Fruit fly (Drosophila melanogaster) whole organism, embryonic: Measurements from ENCODE around the gene Osi16.

Experiments
- BEAF-32 ChIP-seq: fragments of 200-800 bp; sonication (Bioruptor generic); optimal IDR thresholded peaks from 3 replicates; lab custom pipeline; 2017; ENCODE audit warnings: missing biosample characterization, missing genetic modification characterization, mild to moderate bottlenecking, moderate library complexity, missing genetic modification reagents
- CG10209 ChIP-seq: fragments of 200-800 bp; sonication (Bioruptor generic); optimal IDR thresholded peaks from 3 replicates; lab custom pipeline; 2017; ENCODE audit warnings: missing biosample characterization, mild to moderate bottlenecking, missing genetic modification characterization, missing genetic modification reagents
- CG10267 ChIP-seq: fragments of 200-800 bp; sonication (Bioruptor generic); optimal IDR thresholded peaks from 2 replicates; lab custom pipeline; 2018; ENCODE audit warnings: missing biosample characterization, mild to moderate bottlenecking, missing genetic modification characterization, moderate library complexity
- CG10431 ChIP-seq: fragments of 200-800 bp; sonication (Bioruptor generic); optimal IDR thresholded peaks from 3 replicates; lab custom pipeline; 2018; ENCODE audit warnings: missing biosample characterization, mild to moderate bottlenecking, missing genetic modification characterization
- CG11093 ChIP-seq: fragments of 200-800 bp; sonication (Bioruptor generic); IDR thresholded peaks from 3 replicates; pipeline ENCODE4 v1.3.6; 2022; ENCODE audit warnings: missing biosample characterization, missing genetic modification characterization
- CG11504 ChIP-seq: fragments of 200-800 bp; sonication (Bioruptor generic); optimal IDR thresholded peaks from 3 replicates; lab custom pipeline; 2019; ENCODE audit warnings: missing biosample characterization, mild to moderate bottlenecking, missing genetic modification characterization, moderate library complexity
- CG12299 ChIP-seq: fragments of 200-800 bp; sonication (Bioruptor generic); optimal IDR thresholded peaks from 2 replicates; lab custom pipeline; 2018; ENCODE audit warnings: missing biosample characterization, mild to moderate bottlenecking, missing genetic modification characterization
- CG1233 ChIP-seq: fragments of 200-800 bp; sonication (Bioruptor generic); optimal IDR thresholded peaks from 4 replicates; lab custom pipeline; 2018; ENCODE audit warnings: missing biosample characterization, mild to moderate bottlenecking, missing genetic modification characterization
- CG13296 ChIP-seq: fragments of 200-800 bp; sonication (Bioruptor generic); optimal IDR thresholded peaks from 3 replicates; lab custom pipeline; 2018; ENCODE audit warnings: missing biosample characterization, mild to moderate bottlenecking, missing genetic modification characterization
- CG14860 ChIP-seq: fragments of 200-800 bp; sonication (Bioruptor generic); IDR thresholded peaks from 3 replicates; pipeline ENCODE4 v1.3.6; 2022; ENCODE audit warnings: missing biosample characterization, missing genetic modification characterization; ENCODE audit not compliant: partially characterized antibody
- CG15269 ChIP-seq: fragments of 200-800 bp; sonication (Bioruptor generic); optimal IDR thresholded peaks from 2 replicates; lab custom pipeline; 2018; ENCODE audit warnings: missing biosample characterization, mild to moderate bottlenecking, missing genetic modification characterization, moderate library complexity
- CG17829 ChIP-seq: fragments of 200-800 bp; optimal IDR thresholded peaks from 2 replicates; lab custom pipeline; 2019; ENCODE audit warnings: missing biosample characterization, mild to moderate bottlenecking, missing genetic modification characterization, moderate library complexity
- CG18262 ChIP-seq: fragments of 200-800 bp; optimal IDR thresholded peaks from 3 replicates; lab custom pipeline; 2019; ENCODE audit warnings: missing biosample characterization, mild to moderate bottlenecking, missing genetic modification characterization, moderate library complexity
- CG2678 ChIP-seq: fragments of 200-800 bp; sonication (Bioruptor generic); optimal IDR thresholded peaks from 3 replicates; lab custom pipeline; 2019; ENCODE audit warnings: missing biosample characterization, mild to moderate bottlenecking, missing genetic modification characterization, moderate library complexity
- CG2712 ChIP-seq: fragments of 200-800 bp; optimal IDR thresholded peaks from 3 replicates; lab custom pipeline; 2019; ENCODE audit warnings: missing biosample characterization, mild to moderate bottlenecking, missing genetic modification characterization, moderate library complexity
- CG30403 ChIP-seq: fragments of 200-800 bp; sonication (Bioruptor generic); optimal IDR thresholded peaks from 3 replicates; lab custom pipeline; 2016; ENCODE audit warnings: missing biosample characterization, missing genetic modification characterization
- CG31441 ChIP-seq: fragments of 200-800 bp; sonication (Bioruptor generic); IDR thresholded peaks from 2 replicates; pipeline ENCODE4 v1.3.6; 2022; ENCODE audit warnings: missing biosample characterization, missing genetic modification characterization
- CG4424 ChIP-seq: fragments of 200-800 bp; sonication (Bioruptor generic); optimal IDR thresholded peaks from 3 replicates; lab custom pipeline; 2016; ENCODE audit warnings: missing biosample characterization, missing genetic modification characterization
- CG5245 ChIP-seq: fragments of 200-800 bp; sonication (Bioruptor generic); optimal IDR thresholded peaks from 3 replicates; lab custom pipeline; 2016; ENCODE audit warnings: missing biosample characterization, missing genetic modification characterization
- CG6689 ChIP-seq: fragments of 200-800 bp; sonication (Bioruptor generic); IDR thresholded peaks from 2 replicates; pipeline ENCODE4 v1.3.6; 2022; ENCODE audit warnings: missing biosample characterization, missing genetic modification characterization
- CG6791 ChIP-seq: fragments of 200-800 bp; sonication (Bioruptor generic); IDR thresholded peaks from 3 replicates; pipeline ENCODE4 v1.3.6; 2022; ENCODE audit warnings: missing biosample characterization, missing genetic modification characterization; ENCODE audit not compliant: partially characterized antibody
- CG7839 ChIP-seq: fragments of 200-800 bp; sonication (Bioruptor generic); optimal IDR thresholded peaks from 3 replicates; lab custom pipeline; 2018; ENCODE audit warnings: missing biosample characterization, mild to moderate bottlenecking, missing genetic modification characterization, moderate library complexity
- CG8388 ChIP-seq: fragments of 200-800 bp; sonication (Bioruptor generic); optimal IDR thresholded peaks from 2 replicates; lab custom pipeline; 2019; ENCODE audit warnings: missing biosample characterization, mild to moderate bottlenecking, missing genetic modification characterization, moderate library complexity
- CG8765 ChIP-seq: fragments of 200-800 bp; sonication (Bioruptor generic); IDR thresholded peaks from 2 replicates; pipeline ENCODE4 v1.3.6; 2022; ENCODE audit warnings: missing biosample characterization, missing genetic modification characterization
- CG8944 ChIP-seq: fragments of 200-800 bp; sonication (Bioruptor generic); optimal IDR thresholded peaks from 3 replicates; lab custom pipeline; 2016; ENCODE audit warnings: missing biosample characterization, missing genetic modification characterization
- CG9932 ChIP-seq: fragments of 200-800 bp; sonication (Bioruptor generic); IDR thresholded peaks from 2 replicates; pipeline ENCODE4 v1.3.6; 2022; ENCODE audit warnings: missing biosample characterization, missing genetic modification characterization
- Dp ChIP-seq: fragments of 200-800 bp; sonication (Bioruptor generic); optimal IDR thresholded peaks from 2 replicates; lab custom pipeline; 2018; ENCODE audit warnings: missing biosample characterization, mild to moderate bottlenecking, missing genetic modification characterization, moderate library complexity
- Drgx ChIP-seq: fragments of 200-800 bp; sonication (Bioruptor generic); IDR thresholded peaks from 2 replicates; pipeline ENCODE4 v1.3.6; 2022; ENCODE audit warnings: missing biosample characterization, missing genetic modification characterization
- HLH3B ChIP-seq: fragments of 200-800 bp; sonication (Bioruptor generic); IDR thresholded peaks from 2 replicates; pipeline ENCODE4 v1.3.6; 2022; ENCODE audit warnings: missing biosample characterization, missing genetic modification characterization
- Hmx ChIP-seq: fragments of 200-800 bp; sonication (Bioruptor generic); optimal IDR thresholded peaks from 2 replicates; lab custom pipeline; 2016; ENCODE audit warnings: missing biosample characterization, missing genetic modification characterization
- Lpt ChIP-seq: fragments of >200 bp; optimal IDR thresholded peaks from 2 replicates; lab custom pipeline; 2018; ENCODE audit warnings: missing biosample characterization, missing genetic modification characterization
- Oli ChIP-seq: fragments of 200-800 bp; sonication (Bioruptor generic); optimal IDR thresholded peaks from 2 replicates; lab custom pipeline; 2018; ENCODE audit warnings: missing biosample characterization, mild to moderate bottlenecking, missing genetic modification characterization, moderate library complexity
- Sin3A ChIP-seq: fragments of >200 bp; optimal IDR thresholded peaks from 2 replicates; lab custom pipeline; 2018
- bcd ChIP-seq: fragments of 200-800 bp; sonication (Bioruptor generic); optimal IDR thresholded peaks from 2 replicates; lab custom pipeline; 2017; ENCODE audit warnings: missing biosample characterization, mild to moderate bottlenecking, missing genetic modification characterization
- bsh ChIP-seq, 2 experiments: fragments of 200-800 bp; sonication (Bioruptor generic); optimal IDR thresholded peaks; 2 replicates each; lab custom pipeline; 2017 to 2018; ENCODE audit warnings: mild to moderate bottlenecking in 2 of 2, missing biosample characterization in 2 of 2, missing genetic modification characterization in 2 of 2, moderate library complexity in 1 of 2
- ci ChIP-seq: fragments of 200-800 bp; sonication (Bioruptor generic); IDR thresholded peaks from 3 replicates; pipeline ENCODE4 v1.3.6; 2022; ENCODE audit warnings: missing biosample characterization, missing genetic modification characterization
- dmrt99B ChIP-seq: fragments of 200-800 bp; sonication (Bioruptor generic); optimal IDR thresholded peaks from 2 replicates; lab custom pipeline; 2018; ENCODE audit warnings: missing biosample characterization, mild to moderate bottlenecking, missing genetic modification characterization, moderate library complexity
- dysf ChIP-seq: fragments of 200-800 bp; sonication (Bioruptor generic); IDR thresholded peaks from 3 replicates; pipeline ENCODE4 v1.3.6; 2022; ENCODE audit warnings: missing biosample characterization, missing genetic modification characterization
- her ChIP-seq: fragments of 200-800 bp; sonication (Bioruptor generic); optimal IDR thresholded peaks from 2 replicates; lab custom pipeline; 2016; ENCODE audit warnings: missing biosample characterization, missing genetic modification characterization
- hkb ChIP-seq, 2 experiments: fragments of 200-800 bp in 1 of 2; fragments of >200 bp in 1 of 2; sonication (Bioruptor generic) in 1 of 2; IDR thresholded peaks in 1 of 2; optimal IDR thresholded peaks in 1 of 2; 2 replicates each; pipeline versions ENCODE4 v1.3.6 to Lab custom; 2017 to 2022; ENCODE audit warnings: missing biosample characterization in 1 of 2, missing genetic modification characterization in 1 of 2
- nau ChIP-seq: fragments of 200-800 bp; sonication (Bioruptor generic); optimal IDR thresholded peaks from 3 replicates; lab custom pipeline; 2017; ENCODE audit warnings: missing biosample characterization, mild to moderate bottlenecking, missing genetic modification characterization, missing genetic modification reagents
- nmo ChIP-seq: fragments of 200-800 bp; sonication (Bioruptor generic); optimal IDR thresholded peaks from 2 replicates; lab custom pipeline; 2018; ENCODE audit warnings: missing biosample characterization, mild to moderate bottlenecking, missing genetic modification characterization, moderate library complexity
- sd ChIP-seq: fragments of 200-800 bp; sonication (Bioruptor generic); optimal IDR thresholded peaks from 3 replicates; lab custom pipeline; 2018; ENCODE audit warnings: missing biosample characterization, mild to moderate bottlenecking, missing genetic modification characterization, moderate library complexity
- slbo ChIP-seq: fragments of 200-800 bp; sonication (Bioruptor generic); IDR thresholded peaks from 2 replicates; pipeline ENCODE4 v1.3.6; 2022; ENCODE audit warnings: missing biosample characterization, missing genetic modification characterization
- slp2 ChIP-seq: fragments of 200-800 bp; sonication (Bioruptor generic); optimal IDR thresholded peaks from 2 replicates; lab custom pipeline; 2016; ENCODE audit warnings: missing biosample characterization, missing genetic modification characterization
- tgo ChIP-seq: fragments of 200-800 bp; sonication (Bioruptor generic); IDR thresholded peaks from 3 replicates; pipeline ENCODE4 v1.3.6; 2022; ENCODE audit warnings: missing biosample characterization, missing genetic modification characterization
- tna ChIP-seq: fragments of 200-800 bp; sonication (Bioruptor generic); IDR thresholded peaks from 2 replicates; pipeline ENCODE4 v1.3.6; 2022; ENCODE audit warnings: missing biosample characterization, missing genetic modification characterization; ENCODE audit not compliant: partially characterized antibody
- unpg ChIP-seq: fragments of 200-800 bp; sonication (Bioruptor generic); optimal IDR thresholded peaks from 3 replicates; lab custom pipeline; 2018; ENCODE audit warnings: missing biosample characterization, mild to moderate bottlenecking, missing genetic modification characterization, moderate library complexity
- vfl ChIP-seq: fragments of 200-800 bp; sonication (Bioruptor generic); optimal IDR thresholded peaks from 2 replicates; lab custom pipeline; 2016; ENCODE audit warnings: missing biosample characterization, missing genetic modification characterization

Gene Osi16

dm6 chr3R:6351696-6352378 lies 46.8 kb downstream of the Osi16 start (continued):
- peak; percentile 12; the same call in 1 of the 3 replicates for TF ChIP-seq ci
- TF ChIP-seq CG9932 (GFP tag; lab: Robert Waterston, UW), result no peak
- no peak for TF ChIP-seq CG11093 (GFP tag; lab: Robert Waterston, UW)
- peak; percentile 41; the same call in 1 of the 2 replicates for TF ChIP-seq CG31441
- peak; percentile 14 for TF ChIP-seq CG10267 (tag; lab: Kevin White, UChicago)
- peak; percentile 47; the same call in 1 of the 3 replicates for TF ChIP-seq dysf
- TF ChIP-seq bsh (GFP tag; optimal IDR thresholded peaks at IDR 0.05; lab: Kevin White, UChicago), result peak; percentile 36 to 48
- peak; percentile 32 for TF ChIP-seq unpg (GFP tag; lab: Kevin White, UChicago)
- TF ChIP-seq slp2 (GFP tag; lab: Kevin White, UChicago), result peak; percentile 13
- TF ChIP-seq CG30403 (GFP tag; lab: Kevin White, UChicago), result peak; percentile 13
- TF ChIP-seq CG2712 (tag; lab: Kevin White, UChicago), result peak; percentile 51
- peak; percentile 60 for TF ChIP-seq dmrt99B (tag; lab: Kevin White, UChicago)
- TF ChIP-seq Oli (tag; lab: Kevin White, UChicago), result peak; percentile 35
- no peak for TF ChIP-seq CG8765 (GFP tag; lab: Robert Waterston, UW)
- TF ChIP-seq CG5245 (GFP tag; lab: Kevin White, UChicago), result no peak
- TF ChIP-seq tna (GFP tag; lab: Robert Waterston, UW), result peak; percentile 25; the same call in 1 of the 2 replicates
- TF ChIP-seq CG17829 (tag; lab: Kevin White, UChicago), result peak; percentile 36
- no peak for TF ChIP-seq CG10209
- TF ChIP-seq CG8944, result no peak
- no peak for TF ChIP-seq BEAF-32
- TF ChIP-seq Sin3A (lab: Kevin White, UChicago), result no peak
- no peak for TF ChIP-seq hkb (optimal IDR thresholded peaks at IDR 0.05; lab: Kevin White, UChicago)
- TF ChIP-seq hkb (GFP tag; IDR thresholded peaks at IDR 0.05; lab: Robert Waterston, UW), result 0 out of 2 replicates have a peak, but pooled peaks have one; percentile 17
- TF ChIP-seq CG4424 (GFP tag; lab: Kevin White, UChicago), result peak; percentile 38
- TF ChIP-seq nau (GFP tag; lab: Kevin White, UChicago), result no peak
- TF ChIP-seq nmo (GFP tag; lab: Kevin White, UChicago), result peak; percentile 39
- no peak for TF ChIP-seq bcd (GFP tag; lab: Kevin White, UChicago)
- peak; percentile 13 for TF ChIP-seq sd (tag; lab: Kevin White, UChicago)
- no peak for TF ChIP-seq CG10431 (GFP tag; lab: Kevin White, UChicago)
- TF ChIP-seq CG6791 (GFP tag; lab: Robert Waterston, UW), result no peak
- no peak for TF ChIP-seq vfl (GFP tag; lab: Kevin White, UChicago)
- TF ChIP-seq CG14860 (GFP tag; lab: Robert Waterston, UW), result no peak
- TF ChIP-seq CG2678, result peak; percentile 44
- TF ChIP-seq CG18262 (tag; lab: Kevin White, UChicago), result peak; percentile 48
- TF ChIP-seq tgo (GFP tag; lab: Robert Waterston, UW), result no peak
- TF ChIP-seq CG8388 (GFP tag; lab: Kevin White, UChicago), result no peak
- peak; percentile 38 for TF ChIP-seq CG7839
- peak; percentile 9 for TF ChIP-seq CG1233 (GFP tag; lab: Kevin White, UChicago)
- no peak for TF ChIP-seq HLH3B (GFP tag; lab: Robert Waterston, UW)
- peak; percentile 10 for TF ChIP-seq CG15269 (tag; lab: Kevin White, UChicago)
- TF ChIP-seq CG13296 (GFP tag; lab: Kevin White, UChicago), result peak; percentile 41
- TF ChIP-seq slbo, result no peak
- TF ChIP-seq CG11504 (tag; lab: Kevin White, UChicago), result peak; percentile 54
- no peak for TF ChIP-seq Lpt (GFP tag; lab: Kevin White, UChicago)
- TF ChIP-seq Drgx, result peak; percentile 55; the same call in 1 of the 2 replicates
- TF ChIP-seq Hmx (GFP tag; lab: Kevin White, UChicago), result no peak
- no peak for TF ChIP-seq Dp
- TF ChIP-seq CG12299 (tag; lab: Kevin White, UChicago), result peak; percentile 13
- TF ChIP-seq CG6689 (GFP tag; lab: Robert Waterston, UW), result peak; percentile 36; the same call in 1 of the 2 replicates
- TF ChIP-seq her, result no peak
